Worm (Caenorhabditis elegans): ENCODE measurements around the gene aptf-2.
"Not testable (repeated sequence)": the region's sequence is repeated elsewhere in the genome, so short reads cannot be mapped to it uniquely, and the experiment has no call there.

- not testable (repeated sequence) for TF ChIP-seq ztf-23 (GFP tag; IDR thresholded peaks at IDR 0.05); tab-1 (GFP tag; IDR thresholded peaks at IDR 0.05); ref-1 (GFP tag; conservative IDR thresholded peaks at IDR 0.05); T22C8.4 (GFP tag; IDR thresholded peaks at IDR 0.05); ztf-29 (GFP tag; IDR thresholded peaks at IDR 0.05); cog-1 (tag; optimal IDR thresholded peaks at IDR 0.05); klf-2 (GFP tag; conservative IDR thresholded peaks at IDR 0.05); med-1 (GFP tag; optimal IDR thresholded peaks at IDR 0.05; ENCODE audit: insufficient read depth)
- TF ChIP-seq flt-1 (GFP tag; IDR thresholded peaks at IDR 0.05) = 0 out of 2 replicates have a peak, but pooled peaks have one; percentile 5
Measured at ce11 chrIV:13464620-13465019, 48.8 kb upstream of the aptf-2 start.
